Worm (Caenorhabditis elegans): Measurements from ENCODE around the gene C37E2.10.

DNA sequence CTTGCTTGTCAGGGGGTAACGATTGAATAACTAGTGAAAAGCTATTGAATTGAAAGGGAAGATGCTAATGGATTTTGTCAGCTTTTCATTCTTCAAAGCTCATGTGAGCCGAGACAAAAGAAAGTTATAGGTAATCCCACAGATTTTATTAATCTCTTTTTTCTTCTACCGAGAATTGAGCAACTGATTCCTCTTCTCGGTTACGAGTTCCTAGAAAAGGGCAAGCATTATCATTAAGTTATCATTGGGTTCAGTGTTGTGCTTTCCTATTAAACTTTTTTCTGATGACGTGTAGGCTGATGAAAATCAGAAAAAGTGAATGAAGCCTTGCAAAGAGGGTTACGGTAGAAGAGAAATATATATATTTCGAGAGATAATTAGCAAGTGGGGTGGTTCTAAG, 6.8 kb downstream of the C37E2.10 start:
- no peak for TF ChIP-seq ztf-23 (GFP tag; IDR thresholded peaks at IDR 0.05)
- no peak for TF ChIP-seq flt-1 (GFP tag; IDR thresholded peaks at IDR 0.05)
